Worm (Caenorhabditis elegans) whole organism, mixed stage, embryonic: ENCODE measurements around the gene grl-11.
A peak's percentile ranks its signal among the peaks of the same experiment; 100 is the strongest.

Experiments
- M03D4.4 ChIP-seq: sonication (generic microtip); optimal IDR thresholded peaks from 2 replicates; lab custom pipeline; 2017; ENCODE audit warnings: mild to moderate bottlenecking, missing genetic modification characterization, missing compliant biosample characterization
- bed-3 ChIP-seq: fragments of 200-800 bp; sonication (Bioruptor generic); optimal IDR thresholded peaks from 3 replicates; lab custom pipeline; 2018; ENCODE audit warnings: mild to moderate bottlenecking, missing genetic modification characterization, moderate library complexity, missing compliant biosample characterization
- blmp-1 ChIP-seq: fragments of 150-350 bp; optimal IDR thresholded peaks from 2 replicates; lab custom pipeline; 2014; ENCODE audit warnings: missing biosample characterization, missing genetic modification characterization
- ceh-43 ChIP-seq: fragments of 200-800 bp; sonication (Bioruptor generic); optimal IDR thresholded peaks from 2 replicates; lab custom pipeline; 2018; ENCODE audit warnings: mild to moderate bottlenecking, missing genetic modification characterization, moderate library complexity, missing compliant biosample characterization
- ceh-83 ChIP-seq: fragments of 200-800 bp; sonication (Bioruptor generic); optimal IDR thresholded peaks from 2 replicates; lab custom pipeline; 2018; ENCODE audit warnings: mild to moderate bottlenecking, missing genetic modification characterization, missing compliant biosample characterization
- ces-1 ChIP-seq: fragments of 150-350 bp; optimal IDR thresholded peaks from 2 replicates; lab custom pipeline; 2014; ENCODE audit warnings: missing biosample characterization, missing genetic modification reagents, missing genetic modification characterization
- cnd-1 ChIP-seq: fragments of 200-800 bp; sonication (Bioruptor generic); optimal IDR thresholded peaks from 2 replicates; lab custom pipeline; 2018; ENCODE audit warnings: mild to moderate bottlenecking, missing genetic modification characterization, missing compliant biosample characterization
- drap-1 ChIP-seq: fragments of 200-800 bp; sonication (Bioruptor generic); optimal IDR thresholded peaks from 3 replicates; lab custom pipeline; 2018; ENCODE audit warnings: mild to moderate bottlenecking, missing genetic modification characterization, missing compliant biosample characterization
- elt-3 ChIP-seq: fragments of 150-350 bp; optimal IDR thresholded peaks from 2 replicates; lab custom pipeline; 2014; ENCODE audit warnings: missing biosample characterization, missing genetic modification characterization
- flh-1 ChIP-seq: fragments of 200-800 bp; sonication (Bioruptor generic); optimal IDR thresholded peaks from 2 replicates; lab custom pipeline; 2018; ENCODE audit warnings: mild to moderate bottlenecking, missing genetic modification characterization, moderate library complexity, missing compliant biosample characterization
- ham-2 ChIP-seq: fragments of 200-800 bp; sonication (Bioruptor generic); optimal IDR thresholded peaks from 2 replicates; lab custom pipeline; 2018; ENCODE audit warnings: mild to moderate bottlenecking, missing genetic modification characterization, missing compliant biosample characterization
- hlh-1 ChIP-seq: fragments of 150-350 bp; optimal IDR thresholded peaks from 2 replicates; lab custom pipeline; 2014; ENCODE audit warnings: missing biosample characterization, missing genetic modification reagents, missing genetic modification characterization
- lin-13 ChIP-seq: fragments of 150-350 bp; optimal IDR thresholded peaks from 2 replicates; lab custom pipeline; 2014; ENCODE audit warnings: missing biosample characterization, missing genetic modification characterization
- mab-5 ChIP-seq: fragments of 150-350 bp; optimal IDR thresholded peaks from 2 replicates; lab custom pipeline; 2014; ENCODE audit warnings: missing biosample characterization, missing genetic modification characterization
- mls-2 ChIP-seq: sonication (generic microtip); optimal IDR thresholded peaks from 2 replicates; lab custom pipeline; 2016; ENCODE audit warnings: mild to moderate bottlenecking, missing genetic modification characterization, moderate library complexity, missing compliant biosample characterization
- nhr-12 ChIP-seq: fragments of 150-350 bp; optimal IDR thresholded peaks from 2 replicates; lab custom pipeline; 2014; ENCODE audit warnings: missing biosample characterization, missing genetic modification characterization
- nhr-2 ChIP-seq: fragments of 150-350 bp; optimal IDR thresholded peaks from 2 replicates; lab custom pipeline; 2014; ENCODE audit warnings: missing biosample characterization, missing genetic modification characterization
- nhr-237 ChIP-seq: fragments of 150-350 bp; optimal IDR thresholded peaks from 2 replicates; lab custom pipeline; 2014; ENCODE audit warnings: missing biosample characterization, missing genetic modification characterization
- nhr-76 ChIP-seq: sonication (generic microtip); optimal IDR thresholded peaks from 2 replicates; lab custom pipeline; 2017; ENCODE audit warnings: missing biosample characterization, missing genetic modification characterization
- pha-4 ChIP-seq: fragments of 150-350 bp; optimal IDR thresholded peaks from 2 replicates; lab custom pipeline; 2018; ENCODE audit warnings: missing biosample characterization, missing genetic modification reagents, missing genetic modification characterization
- sem-2 ChIP-seq: fragments of 200-800 bp; sonication (Bioruptor generic); optimal IDR thresholded peaks from 2 replicates; lab custom pipeline; 2018; ENCODE audit warnings: mild to moderate bottlenecking, missing genetic modification characterization, missing compliant biosample characterization
- snpc-4 ChIP-seq: fragments of 150-350 bp; optimal IDR thresholded peaks from 2 replicates; lab custom pipeline; 2014; ENCODE audit warnings: missing biosample characterization, missing genetic modification characterization
- sptf-1 ChIP-seq: sonication (generic microtip); optimal IDR thresholded peaks from 2 replicates; lab custom pipeline; 2017; ENCODE audit warnings: mild to moderate bottlenecking, missing genetic modification characterization, moderate library complexity, missing compliant biosample characterization
- tbx-8 ChIP-seq: fragments of 200-800 bp; sonication (Bioruptor generic); optimal IDR thresholded peaks from 2 replicates; lab custom pipeline; 2018; ENCODE audit warnings: mild to moderate bottlenecking, missing genetic modification characterization, moderate library complexity, missing compliant biosample characterization
- unc-120 ChIP-seq: sonication (generic microtip); optimal IDR thresholded peaks from 2 replicates; lab custom pipeline; 2017; ENCODE audit warnings: missing genetic modification characterization, missing compliant biosample characterization; ENCODE audit not compliant: poor library complexity, severe bottlenecking
- unc-62 ChIP-seq: fragments of 150-350 bp; optimal IDR thresholded peaks from 2 replicates; lab custom pipeline; 2014; ENCODE audit warnings: missing biosample characterization, missing genetic modification reagents, missing genetic modification characterization
- zip-8 ChIP-seq: fragments of 150-350 bp; optimal IDR thresholded peaks from 2 replicates; lab custom pipeline; 2014; ENCODE audit warnings: missing biosample characterization, missing genetic modification characterization
- ztf-11 ChIP-seq: fragments of 150-350 bp; optimal IDR thresholded peaks from 2 replicates; lab custom pipeline; 2014; ENCODE audit warnings: missing biosample characterization, missing genetic modification characterization

grl-11 gene

DNA sequence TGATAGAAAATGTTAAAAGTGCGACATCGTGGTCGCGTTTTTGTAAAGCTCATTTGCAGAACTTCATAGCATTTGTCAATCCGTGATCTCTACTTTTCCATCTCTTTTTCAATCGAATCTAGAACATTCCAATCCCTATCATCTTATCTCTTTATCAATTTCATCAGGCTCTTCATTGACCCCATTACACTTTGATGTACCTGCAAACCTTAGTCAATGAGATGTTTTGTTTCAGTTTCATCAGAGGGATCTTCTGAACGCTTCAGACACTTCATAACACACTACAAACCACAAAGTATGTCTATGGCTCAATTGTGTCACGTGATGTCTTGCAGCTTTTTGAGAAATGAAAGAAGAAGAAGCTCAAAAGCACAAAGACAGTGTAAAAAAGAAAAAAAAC is 35.0 kb downstream of the grl-11 start:
- no peak for TF ChIP-seq tbx-8 (GFP tag; lab: Kevin White, UChicago)
- no peak for TF ChIP-seq nhr-76 (tag; lab: Kevin White, UChicago)
- TF ChIP-seq ces-1 (GFP tag; lab: Kevin White, UChicago): no peak
- no peak for TF ChIP-seq flh-1
- TF ChIP-seq nhr-2 (tag; lab: Kevin White, UChicago): no peak
- no peak for TF ChIP-seq bed-3 (GFP tag; lab: Kevin White, UChicago)
- TF ChIP-seq unc-62 (GFP tag; lab: Kevin White, UChicago): peak; percentile 54
- TF ChIP-seq lin-13 (tag; lab: Kevin White, UChicago): no peak
- TF ChIP-seq ham-2 (GFP tag; lab: Kevin White, UChicago): no peak
- no peak for TF ChIP-seq hlh-1 (tag; lab: Kevin White, UChicago)
- no peak for TF ChIP-seq mab-5 (tag; lab: Kevin White, UChicago)
- no peak for TF ChIP-seq ceh-43
- no peak for TF ChIP-seq ceh-83 (GFP tag; lab: Kevin White, UChicago)
- no peak for TF ChIP-seq pha-4 (tag; lab: Kevin White, UChicago)
- no peak for TF ChIP-seq elt-3
- TF ChIP-seq nhr-237: no peak
- TF ChIP-seq unc-120 (tag; lab: Kevin White, UChicago): peak; percentile 55
- TF ChIP-seq nhr-12 (tag; lab: Kevin White, UChicago): no peak

DNA sequence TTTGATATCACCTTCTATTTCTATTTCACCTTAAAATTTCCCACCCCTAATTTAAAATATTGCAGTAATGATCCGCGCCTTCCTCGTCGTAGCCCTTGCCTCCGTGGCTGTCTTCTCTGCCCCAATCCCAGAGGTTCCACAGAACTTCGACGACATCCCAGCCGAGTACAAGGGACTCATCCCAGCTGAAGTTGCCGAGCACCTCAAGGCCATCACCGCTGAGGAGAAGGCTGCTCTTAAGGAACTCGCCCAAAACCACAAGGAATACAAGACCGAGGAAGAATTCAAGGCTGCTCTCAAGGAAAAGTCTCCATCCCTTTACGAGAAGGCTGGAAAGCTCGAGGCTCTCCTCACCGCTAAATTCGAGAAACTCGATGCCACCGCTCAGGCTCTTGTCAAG is 36.4 kb downstream of the grl-11 start, which contains the start of gene far-2:
TSS of gene far-2 (plus strand) at position 66 of the 400 bp plus-strand sequence.
- TF ChIP-seq ham-2 (GFP tag; lab: Kevin White, UChicago): no peak

DNA sequence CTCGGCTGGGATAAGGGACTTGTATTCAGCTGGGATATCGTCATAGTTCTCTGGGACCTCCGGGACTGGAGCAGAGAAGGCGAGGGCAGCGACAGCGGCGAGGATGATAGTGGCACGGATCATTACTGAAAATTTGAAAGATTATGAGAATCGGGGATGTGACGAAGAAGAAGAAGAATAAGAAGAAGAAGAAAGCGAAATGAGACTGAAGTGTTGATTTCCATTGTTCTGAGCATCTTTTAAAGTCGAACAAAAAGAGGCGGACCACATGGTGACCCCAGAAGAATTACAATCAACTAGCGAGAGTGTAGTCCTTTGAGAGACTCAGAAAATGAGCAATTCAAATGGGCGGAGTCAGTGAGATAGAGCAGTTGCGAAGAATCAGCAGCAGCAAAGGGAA is 37.1 kb downstream of the grl-11 start, which contains the start of gene far-1:
TSS of gene far-1 (minus strand) at position 125 of the 400 bp plus-strand sequence.
- TF ChIP-seq ceh-83 (GFP tag; lab: Kevin White, UChicago) (no peak), sem-2 (GFP tag; lab: Kevin White, UChicago) (no peak), mab-5 (tag; lab: Kevin White, UChicago) (no peak), unc-62 (GFP tag; lab: Kevin White, UChicago) (peak; percentile 58), unc-120 (tag; lab: Kevin White, UChicago) (peak; percentile 63), nhr-2 (tag; lab: Kevin White, UChicago) (no peak), M03D4.4 (peak; percentile 8), drap-1 (GFP tag; lab: Kevin White, UChicago) (no peak), hlh-1 (tag; lab: Kevin White, UChicago) (peak; percentile 57)

DNA sequence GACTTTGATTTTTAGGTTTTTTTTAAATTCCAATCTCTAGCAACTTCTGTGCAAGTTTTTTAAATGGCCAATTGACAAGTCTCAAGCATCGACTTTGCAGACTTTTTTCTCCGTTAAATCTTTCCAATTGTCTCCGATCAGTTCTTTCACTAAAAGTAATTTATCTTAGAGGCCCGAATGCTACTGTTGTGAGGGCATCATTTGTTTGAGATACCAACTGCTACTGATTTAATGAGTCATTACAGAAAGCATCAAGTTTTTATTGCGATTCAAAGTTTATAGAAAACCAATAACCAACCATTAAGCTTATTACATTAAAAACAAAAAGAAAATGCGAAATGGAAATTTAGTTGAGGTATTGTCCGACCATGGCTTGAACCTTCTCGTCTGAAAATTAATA is 38.0 kb downstream of the grl-11 start:
- TF ChIP-seq mls-2 (tag; lab: Kevin White, UChicago) (peak; percentile 2), blmp-1 (tag; lab: Kevin White, UChicago) (no peak)
- TF ChIP-seq, all 35 proteins: peak for 1

DNA sequence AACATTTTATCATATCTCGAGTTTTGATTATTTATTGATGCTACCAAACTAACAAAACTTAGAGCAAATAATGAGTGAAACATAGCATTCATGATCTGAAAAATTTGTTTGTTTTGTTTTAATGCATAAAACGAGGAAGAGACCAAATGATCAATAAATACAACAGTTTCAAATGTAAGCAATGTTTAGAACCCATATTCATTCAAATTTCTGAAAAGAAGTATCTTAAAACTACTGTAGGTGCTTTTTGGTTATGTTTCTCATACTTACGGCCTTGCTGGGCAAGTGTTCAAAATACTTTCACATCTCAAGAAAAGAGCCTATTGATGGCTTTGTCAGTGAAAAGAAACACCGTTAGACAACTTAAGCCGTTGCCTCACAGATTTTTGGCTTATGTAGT is 40.5 kb downstream of the grl-11 start, which contains the start of gene F02A9.1:
TSS of gene F02A9.1 (minus strand) at position 101 of the 400 bp plus-strand sequence.
- TF ChIP-seq nhr-12 (tag; lab: Kevin White, UChicago) (no peak), bed-3 (GFP tag; lab: Kevin White, UChicago) (no peak), snpc-4 (tag; lab: Kevin White, UChicago) (no peak), ceh-83 (GFP tag; lab: Kevin White, UChicago) (no peak), sem-2 (GFP tag; lab: Kevin White, UChicago) (no peak), ceh-43 (no peak), ztf-11 (tag; lab: Kevin White, UChicago) (no peak), sptf-1 (tag; lab: Kevin White, UChicago) (no peak), zip-8 (tag; lab: Kevin White, UChicago) (no peak)

DNA sequence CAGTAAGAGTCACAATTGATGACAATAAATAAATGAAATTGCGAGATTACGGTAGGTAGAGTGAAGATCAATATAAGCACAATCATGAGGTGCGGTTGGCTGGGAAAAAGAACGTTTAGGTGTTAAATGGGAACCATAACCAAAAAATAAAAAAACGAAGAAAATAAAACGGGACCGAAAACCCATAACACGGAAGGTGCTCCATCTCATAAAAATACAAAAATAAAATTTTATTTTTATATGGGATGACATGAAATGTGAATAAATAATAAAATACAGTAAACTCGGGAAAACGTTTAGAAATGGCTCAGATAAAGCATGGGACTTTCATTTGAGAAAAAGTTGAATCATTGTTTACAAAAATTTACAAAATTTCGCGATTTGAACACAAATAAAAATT is 42.6 kb downstream of the grl-11 start, which contains the start of gene F02A9.7:
TSS of gene F02A9.7 (minus strand) at position 101 of the 400 bp plus-strand sequence.
- TF ChIP-seq cnd-1 (tag; lab: Kevin White, UChicago) (no peak), sptf-1 (tag; lab: Kevin White, UChicago) (no peak), mls-2 (tag; lab: Kevin White, UChicago) (no peak), nhr-12 (tag; lab: Kevin White, UChicago) (no peak), elt-3 (no peak), unc-62 (GFP tag; lab: Kevin White, UChicago) (no peak), nhr-2 (tag; lab: Kevin White, UChicago) (no peak), ceh-43 (no peak)
